Worm (Caenorhabditis elegans): ENCODE measurements around the gene ZK1055.7.

Gene ZK1055.7

ce11 chrV:6575406-6576130 lies 29.6 kb downstream of the ZK1055.7 start, which contains the start of gene fut-2:
Gene fut-2 (minus strand): TSS chrV:6575890.
- no peak for TF ChIP-seq flh-1 (GFP tag; optimal IDR thresholded peaks at IDR 0.05)
- no peak for TF ChIP-seq elt-3 (tag; optimal IDR thresholded peaks at IDR 0.05)
- TF ChIP-seq pha-4 (tag; optimal IDR thresholded peaks at IDR 0.05): no peak
- no peak for TF ChIP-seq mls-2 (tag; optimal IDR thresholded peaks at IDR 0.05)
- TF ChIP-seq ces-1 (GFP tag; optimal IDR thresholded peaks at IDR 0.05): no peak
- no peak for TF ChIP-seq snpc-4 (tag; optimal IDR thresholded peaks at IDR 0.05)
- no peak for TF ChIP-seq elt-1 (tag; optimal IDR thresholded peaks at IDR 0.05; ENCODE audit: borderline replicate concordance, insufficient read depth)
- TF ChIP-seq blmp-1 (tag; optimal IDR thresholded peaks at IDR 0.05): no peak
- no peak for TF ChIP-seq ceh-43 (GFP tag; optimal IDR thresholded peaks at IDR 0.05)
- no peak for TF ChIP-seq tbx-8 (GFP tag; optimal IDR thresholded peaks at IDR 0.05)

ce11 chrV:6565851-6566386 lies 39.3 kb downstream of the ZK1055.7 start, which contains the start of gene K04A8.1:
Gene K04A8.1 (plus strand): TSS chrV:6566336.
- no peak for TF ChIP-seq unc-39 (tag; optimal IDR thresholded peaks at IDR 0.05)
- TF ChIP-seq zip-8 (tag; optimal IDR thresholded peaks at IDR 0.05): no peak
- TF ChIP-seq nhr-237 (tag; optimal IDR thresholded peaks at IDR 0.05): no peak
- no peak for TF ChIP-seq ham-2 (GFP tag; optimal IDR thresholded peaks at IDR 0.05)
- TF ChIP-seq cnd-1 (tag; optimal IDR thresholded peaks at IDR 0.05): no peak
- no peak for TF ChIP-seq mls-2 (tag; optimal IDR thresholded peaks at IDR 0.05)
- no peak for TF ChIP-seq snpc-4 (tag; optimal IDR thresholded peaks at IDR 0.05)
- no peak for TF ChIP-seq mep-1 (tag; optimal IDR thresholded peaks at IDR 0.05)
- TF ChIP-seq sptf-1 (tag; optimal IDR thresholded peaks at IDR 0.05): no peak
- TF ChIP-seq ztf-11 (tag; optimal IDR thresholded peaks at IDR 0.05): no peak

- no peak for TF ChIP-seq M03D4.4 (tag; optimal IDR thresholded peaks at IDR 0.05)
- TF ChIP-seq cnd-1 (tag; optimal IDR thresholded peaks at IDR 0.05): no peak
- no peak for TF ChIP-seq unc-39 (tag; optimal IDR thresholded peaks at IDR 0.05)
- TF ChIP-seq hlh-1 (tag; optimal IDR thresholded peaks at IDR 0.05): no peak
- no peak for TF ChIP-seq sptf-1 (tag; optimal IDR thresholded peaks at IDR 0.05)
- TF ChIP-seq tbx-8 (GFP tag; optimal IDR thresholded peaks at IDR 0.05): no peak
- no peak for TF ChIP-seq nhr-2 (tag; optimal IDR thresholded peaks at IDR 0.05)
- no peak for TF ChIP-seq elt-1 (tag; optimal IDR thresholded peaks at IDR 0.05; ENCODE audit: borderline replicate concordance, insufficient read depth)
- no peak for TF ChIP-seq snpc-4 (tag; optimal IDR thresholded peaks at IDR 0.05)
- no peak for TF ChIP-seq lsy-2 (tag; optimal IDR thresholded peaks at IDR 0.05)
- no peak for TF ChIP-seq ces-1 (GFP tag; optimal IDR thresholded peaks at IDR 0.05)
- TF ChIP-seq nhr-237 (tag; optimal IDR thresholded peaks at IDR 0.05): no peak
- TF ChIP-seq unc-120 (tag; optimal IDR thresholded peaks at IDR 0.05; ENCODE audit: poor library complexity, severe bottlenecking): no peak
- TF ChIP-seq pha-4 (tag; optimal IDR thresholded peaks at IDR 0.05): no peak
- TF ChIP-seq ceh-43 (GFP tag; optimal IDR thresholded peaks at IDR 0.05): no peak
- no peak for TF ChIP-seq blmp-1 (tag; optimal IDR thresholded peaks at IDR 0.05)
- TF ChIP-seq nhr-76 (tag; optimal IDR thresholded peaks at IDR 0.05): no peak
- TF ChIP-seq mab-5 (tag; optimal IDR thresholded peaks at IDR 0.05): no peak
- TF ChIP-seq ztf-11 (tag; optimal IDR thresholded peaks at IDR 0.05): no peak
- TF ChIP-seq elt-3 (tag; optimal IDR thresholded peaks at IDR 0.05): no peak
These were observed 43.6 kb downstream of the ZK1055.7 start, which contains the start of gene spp-19 for ce11 chrV:6561592-6561991. Gene spp-19 (minus strand): TSS chrV:6561692.

- TF ChIP-seq M03D4.4 (tag; optimal IDR thresholded peaks at IDR 0.05) (peak; percentile 55), bed-3 (GFP tag; optimal IDR thresholded peaks at IDR 0.05) (no peak)
These were observed 45.6 kb downstream of the ZK1055.7 start for ce11 chrV:6559585-6559984.

- TF ChIP-seq hlh-1 (tag; optimal IDR thresholded peaks at IDR 0.05) (no peak), sptf-1 (tag; optimal IDR thresholded peaks at IDR 0.05) (no peak), unc-39 (tag; optimal IDR thresholded peaks at IDR 0.05) (no peak), mep-1 (tag; optimal IDR thresholded peaks at IDR 0.05) (no peak), nhr-2 (tag; optimal IDR thresholded peaks at IDR 0.05) (no peak), zip-8 (tag; optimal IDR thresholded peaks at IDR 0.05) (no peak), elt-1 (tag; optimal IDR thresholded peaks at IDR 0.05; ENCODE audit: borderline replicate concordance, insufficient read depth) (no peak)
These were observed 46.1 kb downstream of the ZK1055.7 start, which contains the start of gene spp-26 for ce11 chrV:6559105-6559504. Gene spp-26 (minus strand): TSS chrV:6559205.

- TF ChIP-seq elt-3 (tag; optimal IDR thresholded peaks at IDR 0.05) (no peak), nhr-237 (tag; optimal IDR thresholded peaks at IDR 0.05) (no peak), mls-2 (tag; optimal IDR thresholded peaks at IDR 0.05) (no peak)
These were observed 47.1 kb downstream of the ZK1055.7 start, which contains the start of gene spp-20 for ce11 chrV:6558103-6558502. Gene spp-20 (minus strand): TSS chrV:6558203.

Data from whole organism, mixed stage, embryonic.